Worm (Caenorhabditis elegans) whole organism, young adult: ENCODE results near the gene Y71H2B.5.

Experiments used
- B0336.3 ChIP-seq: fragments of 200-800 bp; sonication (Bioruptor generic); IDR thresholded peaks from 2 replicates; pipeline ENCODE4 v1.3.6; 2022; ENCODE audit warnings: missing genetic modification characterization, missing compliant biosample characterization
- C17E4.6 ChIP-seq: fragments of 200-800 bp; sonication (Bioruptor generic); IDR thresholded peaks from 2 replicates; pipeline ENCODE4 v1.3.6; 2022; ENCODE audit warnings: missing genetic modification reagents, missing genetic modification characterization, missing compliant biosample characterization
- F10E7.11 ChIP-seq: sonication (generic microtip); optimal IDR thresholded peaks from 2 replicates; lab custom pipeline; 2017; ENCODE audit warnings: mild to moderate bottlenecking, missing genetic modification characterization, moderate library complexity, missing compliant biosample characterization
- F49E8.2 ChIP-seq: sonication (generic microtip); optimal IDR thresholded peaks from 3 replicates; lab custom pipeline; 2017; ENCODE audit warnings: missing genetic modification characterization, mild to moderate bottlenecking, missing compliant biosample characterization, antibody characterized with exemption, moderate library complexity; ENCODE audit not compliant: insufficient read depth
- F55B11.4 ChIP-seq: sonication (generic microtip); optimal IDR thresholded peaks from 2 replicates; lab custom pipeline; 2016; ENCODE audit warnings: missing compliant biosample characterization, missing genetic modification characterization, borderline replicate concordance; ENCODE audit not compliant: insufficient read depth
- F57A8.1 ChIP-seq: fragments of 200-800 bp; sonication (Bioruptor generic); optimal IDR thresholded peaks from 2 replicates; lab custom pipeline; 2018; ENCODE audit warnings: mild to moderate bottlenecking, missing genetic modification characterization, moderate library complexity, missing compliant biosample characterization
- K11D2.4 ChIP-seq: fragments of 200-800 bp; sonication (Bioruptor generic); IDR thresholded peaks from 2 replicates; pipeline ENCODE4 v1.3.6; 2022; ENCODE audit warnings: missing genetic modification reagents, missing genetic modification characterization, missing compliant biosample characterization
- ama-1 ChIP-seq, 3 experiments: fragments of 150-350 bp in 1 of 3; sonication (generic microtip) in 2 of 3; optimal IDR thresholded peaks; 2 replicates each; lab custom pipeline; 2014 to 2018; ENCODE audit warnings: missing biosample characterization in 2 of 3, missing genetic modification characterization in 2 of 3, missing genetic modification reagents in 2 of 3
- aptf-3 ChIP-seq: fragments of 200-800 bp; sonication (Bioruptor generic); IDR thresholded peaks from 2 replicates; pipeline ENCODE4 v1.3.6; 2022; ENCODE audit warnings: missing genetic modification characterization, missing compliant biosample characterization
- cebp-2 ChIP-seq: fragments of 200-800 bp; sonication (Bioruptor generic); IDR thresholded peaks from 2 replicates; pipeline ENCODE4 v1.3.6; 2022; ENCODE audit warnings: missing genetic modification characterization, missing compliant biosample characterization
- ceh-40 ChIP-seq: fragments of 200-800 bp; sonication (Bioruptor generic); IDR thresholded peaks from 2 replicates; pipeline ENCODE4 v1.3.6; 2022; ENCODE audit warnings: missing genetic modification characterization, missing compliant biosample characterization
- ceh-79 ChIP-seq: sonication (generic microtip); optimal IDR thresholded peaks from 2 replicates; lab custom pipeline; 2017; ENCODE audit warnings: mild to moderate bottlenecking, missing genetic modification characterization, missing compliant biosample characterization
- ceh-91 ChIP-seq: fragments of 200-800 bp; sonication (Bioruptor generic); IDR thresholded peaks from 2 replicates; pipeline ENCODE4 v1.3.6; 2022; ENCODE audit warnings: missing genetic modification reagents, missing genetic modification characterization, missing compliant biosample characterization
- chd-7 ChIP-seq: sonication (generic microtip); optimal IDR thresholded peaks from 2 replicates; lab custom pipeline; 2016; ENCODE audit warnings: mild to moderate bottlenecking, missing genetic modification characterization, moderate library complexity, missing compliant biosample characterization
- dox-1 ChIP-seq: fragments of 200-800 bp; sonication (Bioruptor generic); IDR thresholded peaks from 2 replicates; pipeline ENCODE4 v1.3.6; 2022; ENCODE audit warnings: missing genetic modification reagents, missing genetic modification characterization, missing compliant biosample characterization
- ekl-4 ChIP-seq: fragments of 200-800 bp; sonication (Bioruptor generic); IDR thresholded peaks from 2 replicates; pipeline ENCODE4 v1.3.6; 2022; ENCODE audit warnings: missing genetic modification reagents, missing genetic modification characterization, missing compliant biosample characterization
- fkh-3 ChIP-seq: sonication (generic microtip); optimal IDR thresholded peaks from 2 replicates; lab custom pipeline; 2016; ENCODE audit warnings: mild to moderate bottlenecking, missing genetic modification characterization, missing compliant biosample characterization
- hlh-26 ChIP-seq: fragments of 200-800 bp; sonication (Bioruptor generic); conservative IDR thresholded peaks from 2 replicates; pipeline ENCODE4 v1.3.6; 2022; ENCODE audit warnings: missing genetic modification reagents, missing genetic modification characterization, missing compliant biosample characterization
- hmg-1.2 ChIP-seq: fragments of 200-800 bp; sonication (Bioruptor generic); IDR thresholded peaks from 2 replicates; pipeline ENCODE4 v1.3.6; 2022; ENCODE audit warnings: missing genetic modification reagents, missing genetic modification characterization, missing compliant biosample characterization
- lir-1 ChIP-seq: fragments of 200-800 bp; sonication (Bioruptor generic); conservative IDR thresholded peaks from 2 replicates; pipeline ENCODE4 v1.3.6; 2022; ENCODE audit warnings: missing genetic modification reagents, missing genetic modification characterization, missing compliant biosample characterization
- lsy-27 ChIP-seq: sonication (generic microtip); optimal IDR thresholded peaks from 2 replicates; lab custom pipeline; 2017; ENCODE audit warnings: missing genetic modification characterization, mild to moderate bottlenecking, missing compliant biosample characterization, antibody characterized with exemption, missing genotype, borderline replicate concordance; ENCODE audit not compliant: insufficient read depth
- madf-3 ChIP-seq: fragments of 200-800 bp; sonication (Bioruptor generic); IDR thresholded peaks from 2 replicates; pipeline ENCODE4 v1.3.6; 2022; ENCODE audit warnings: missing genetic modification reagents, missing genetic modification characterization, missing compliant biosample characterization
- madf-6 ChIP-seq: fragments of 200-800 bp; sonication (Bioruptor generic); IDR thresholded peaks from 2 replicates; pipeline ENCODE4 v1.3.6; 2022; ENCODE audit warnings: missing genetic modification reagents, missing genetic modification characterization, missing compliant biosample characterization
- mcd-1 ChIP-seq: fragments of 200-800 bp; sonication (Bioruptor generic); IDR thresholded peaks from 2 replicates; pipeline ENCODE4 v1.3.6; 2022; ENCODE audit warnings: missing genetic modification reagents, missing genetic modification characterization, missing compliant biosample characterization
- mel-28 ChIP-seq: sonication (generic microtip); optimal IDR thresholded peaks from 2 replicates; lab custom pipeline; 2016; ENCODE audit warnings: borderline replicate concordance, mild to moderate bottlenecking, missing genetic modification characterization, missing compliant biosample characterization
- mes-4 ChIP-seq: sonication (generic microtip); optimal IDR thresholded peaks from 2 replicates; lab custom pipeline; 2016; ENCODE audit warnings: missing genotype, missing genetic modification characterization, missing compliant biosample characterization
- nfya-2 ChIP-seq: fragments of 200-800 bp; sonication (Bioruptor generic); IDR thresholded peaks from 2 replicates; pipeline ENCODE4 v1.3.6; 2022; ENCODE audit warnings: missing genetic modification reagents, missing genetic modification characterization, missing compliant biosample characterization
- nfyb-1 ChIP-seq: fragments of 200-800 bp; sonication (Bioruptor generic); IDR thresholded peaks from 2 replicates; pipeline ENCODE4 v1.3.6; 2022; ENCODE audit warnings: missing genetic modification reagents, missing genetic modification characterization, missing compliant biosample characterization
- nhr-27 ChIP-seq: fragments of 200-800 bp; sonication (Bioruptor generic); optimal IDR thresholded peaks from 2 replicates; lab custom pipeline; 2018; ENCODE audit warnings: mild to moderate bottlenecking, missing genetic modification characterization, moderate library complexity, missing compliant biosample characterization
- nhr-80 ChIP-seq: sonication (generic microtip); optimal IDR thresholded peaks from 2 replicates; lab custom pipeline; 2016; ENCODE audit warnings: missing genetic modification characterization, missing compliant biosample characterization
- nhr-90 ChIP-seq: sonication (generic microtip); optimal IDR thresholded peaks from 2 replicates; lab custom pipeline; 2016; ENCODE audit warnings: missing genotype, mild to moderate bottlenecking, missing genetic modification characterization, missing compliant biosample characterization
- rec-8 ChIP-seq, 2 experiments: sonication (generic microtip); optimal IDR thresholded peaks; 2 replicates each; lab custom pipeline; 2016; ENCODE audit warnings: mild to moderate bottlenecking in 2 of 2, missing genetic modification characterization in 2 of 2, missing genetic modification reagents in 2 of 2, missing genotype in 2 of 2, missing biosample characterization in 1 of 2, missing compliant biosample characterization in 1 of 2, moderate library complexity in 1 of 2
- sea-2 ChIP-seq: fragments of 200-800 bp; sonication (Bioruptor generic); IDR thresholded peaks from 2 replicates; pipeline ENCODE4 v1.3.6; 2022; ENCODE audit warnings: missing genetic modification characterization, missing compliant biosample characterization
- snpc-1.1 ChIP-seq: sonication (generic microtip); optimal IDR thresholded peaks from 2 replicates; lab custom pipeline; 2017; ENCODE audit warnings: missing genetic modification characterization, mild to moderate bottlenecking, missing compliant biosample characterization, antibody characterized with exemption, moderate library complexity, missing genotype, missing genetic modification reagents; ENCODE audit not compliant: insufficient read depth
- snpc-1.3 ChIP-seq: sonication (generic microtip); optimal IDR thresholded peaks from 2 replicates; lab custom pipeline; 2017; ENCODE audit warnings: missing genetic modification characterization, mild to moderate bottlenecking, missing compliant biosample characterization, antibody characterized with exemption, moderate library complexity, missing genotype, missing genetic modification reagents; ENCODE audit not compliant: insufficient read depth
- snpc-3.4 ChIP-seq: sonication (generic microtip); optimal IDR thresholded peaks from 2 replicates; lab custom pipeline; 2017; ENCODE audit warnings: missing genetic modification characterization, mild to moderate bottlenecking, missing compliant biosample characterization, antibody characterized with exemption, moderate library complexity, missing genotype, missing genetic modification reagents
- somi-1 ChIP-seq: fragments of 200-800 bp; sonication (Bioruptor generic); optimal IDR thresholded peaks from 2 replicates; lab custom pipeline; 2018; ENCODE audit warnings: mild to moderate bottlenecking, missing genetic modification characterization, missing compliant biosample characterization
- tbp1 ChIP-seq: fragments of 200-800 bp; sonication (Bioruptor generic); optimal IDR thresholded peaks from 2 replicates; lab custom pipeline; 2018; ENCODE audit warnings: mild to moderate bottlenecking, missing genetic modification characterization, missing compliant biosample characterization
- tbx-9 ChIP-seq: sonication (generic microtip); optimal IDR thresholded peaks from 2 replicates; lab custom pipeline; 2016; ENCODE audit warnings: borderline replicate concordance, missing genetic modification characterization, inconsistent platforms, missing compliant biosample characterization
- tlf-1 ChIP-seq: fragments of 200-800 bp; sonication (Bioruptor generic); optimal IDR thresholded peaks from 2 replicates; lab custom pipeline; 2018; ENCODE audit warnings: mild to moderate bottlenecking, missing genetic modification characterization, missing compliant biosample characterization
- unc-130 ChIP-seq: sonication (generic microtip); optimal IDR thresholded peaks from 2 replicates; lab custom pipeline; 2016; ENCODE audit warnings: missing genetic modification reagents, missing genetic modification characterization, missing compliant biosample characterization
- xnd-1 ChIP-seq: sonication (generic microtip); optimal IDR thresholded peaks from 2 replicates; lab custom pipeline; 2016; ENCODE audit warnings: missing genotype, missing genetic modification reagents, missing genetic modification characterization, missing compliant biosample characterization
- zfh-2 ChIP-seq: fragments of 200-800 bp; sonication (Bioruptor generic); conservative IDR thresholded peaks from 2 replicates; pipeline ENCODE4 v1.3.6; 2022; ENCODE audit warnings: missing genetic modification reagents, missing genetic modification characterization, missing compliant biosample characterization
- ztf-26 ChIP-seq: sonication (generic microtip); optimal IDR thresholded peaks from 2 replicates; lab custom pipeline; 2017; ENCODE audit warnings: missing genetic modification characterization, missing compliant biosample characterization
- ztf-6 ChIP-seq: fragments of 200-800 bp; sonication (Bioruptor generic); IDR thresholded peaks from 2 replicates; pipeline ENCODE4 v1.3.6; 2022; ENCODE audit warnings: missing genetic modification reagents, missing genetic modification characterization, missing compliant biosample characterization

Y71H2B.5 gene

ce11 chrIII:2586193-2586592 is 21.6 kb upstream of the Y71H2B.5 start, which contains the start of gene gpa-17:
gpa-17 (plus strand) TSS chrIII:2586555.
- peak; percentile 64 for TF ChIP-seq nhr-80 (tag; lab: Kevin White, UChicago)
- TF ChIP-seq nhr-90 (tag; lab: Kevin White, UChicago): no peak

ce11 chrIII:2596984-2597454 is 10.8 kb upstream of the Y71H2B.5 start, which contains the start of gene apb-1:
apb-1 (minus strand) TSS chrIII:2597034.
- TF ChIP-seq madf-6 (GFP tag; lab: Robert Waterston, UW) (peak; percentile 93), rec-8 (tag; optimal IDR thresholded peaks at IDR 0.05; lab: Kevin White, UChicago) (no peak), mes-4 (no peak), ceh-79 (tag; lab: Kevin White, UChicago) (no peak), cebp-2 (GFP tag; lab: Robert Waterston, UW) (no peak), nfyb-1 (GFP tag; lab: Robert Waterston, UW) (peak; percentile 93), hlh-26 (GFP tag; lab: Robert Waterston, UW) (no peak), lsy-27 (tag; lab: Kevin White, UChicago) (no peak), K11D2.4 (GFP tag; lab: Robert Waterston, UW) (no peak), snpc-1.1 (tag; lab: Kevin White, UChicago) (no peak), B0336.3 (GFP tag; lab: Robert Waterston, UW) (peak; percentile 93), ekl-4 (no peak; the same call in 1 of the 2 replicates), unc-130 (no peak), snpc-1.3 (tag; lab: Kevin White, UChicago) (peak; percentile 63), F57A8.1 (GFP tag; lab: Kevin White, UChicago) (no peak), nhr-27 (tag; lab: Kevin White, UChicago) (no peak), F10E7.11 (tag; lab: Kevin White, UChicago) (no peak), dox-1 (GFP tag; lab: Robert Waterston, UW) (no peak), tbx-9 (tag; lab: Kevin White, UChicago) (no peak), somi-1 (GFP tag; lab: Kevin White, UChicago) (no peak), aptf-3 (GFP tag; lab: Robert Waterston, UW) (no peak), F49E8.2 (tag; lab: Kevin White, UChicago) (no peak), mel-28 (tag; lab: Kevin White, UChicago) (no peak), tbp1 (GFP tag; lab: Kevin White, UChicago) (peak; percentile 61), madf-3 (no peak), ceh-40 (GFP tag; lab: Robert Waterston, UW) (no peak), C17E4.6 (peak; percentile 17; the same call in 1 of the 2 replicates), lir-1 (GFP tag; lab: Robert Waterston, UW) (peak; percentile 56; the same call in 1 of the 2 replicates), ama-1 (optimal IDR thresholded peaks at IDR 0.05; lab: Kevin White, UChicago) (peak; percentile 20), ama-1 (GFP tag; optimal IDR thresholded peaks at IDR 0.05; lab: Kevin White, UChicago) (peak in 1 of 2 experiments; percentile 58), nfya-2 (GFP tag; lab: Robert Waterston, UW) (no peak), ceh-91 (peak; percentile 56), tlf-1 (GFP tag; lab: Kevin White, UChicago) (peak; percentile 79), ztf-6 (GFP tag; lab: Robert Waterston, UW) (no peak), zfh-2 (GFP tag; lab: Robert Waterston, UW) (no peak), mcd-1 (GFP tag; lab: Robert Waterston, UW) (peak; percentile 93), sea-2 (0 out of 2 replicates have a peak, but pooled peaks have one; percentile 39), chd-7 (no peak), fkh-3 (tag; lab: Kevin White, UChicago) (no peak), F55B11.4 (no peak), snpc-3.4 (tag; lab: Kevin White, UChicago) (peak; percentile 86), hmg-1.2 (GFP tag; lab: Robert Waterston, UW) (peak; percentile 61), ztf-26 (tag; lab: Kevin White, UChicago) (peak; percentile 84), xnd-1 (tag; lab: Kevin White, UChicago) (peak; percentile 77)
